Worm (Caenorhabditis elegans) whole organism, L4 larva: ENCODE measurements around the gene T10G3.1.
A peak's percentile ranks its signal among the peaks of the same experiment; 100 is the strongest.

Source experiments
- R02D3.7 ChIP-seq: fragments of 150-350 bp; sonication (generic microtip); optimal IDR thresholded peaks from 3 replicates; lab custom pipeline; 2014; ENCODE audit warnings: missing biosample characterization, missing genetic modification characterization
- aha-1 ChIP-seq: fragments of 150-350 bp; peaks from one replicate; lab custom pipeline; 2014; ENCODE audit warnings: missing biosample characterization, missing genetic modification characterization
- aly-2 ChIP-seq: sonication (generic microtip); optimal IDR thresholded peaks from 2 replicates; lab custom pipeline; 2018; ENCODE audit warnings: missing biosample characterization, missing genetic modification characterization
- ama-1 ChIP-seq: fragments of 150-350 bp; optimal IDR thresholded peaks from 2 replicates; lab custom pipeline; 2014; ENCODE audit warnings: inconsistent platforms, mixed read lengths
- attf-4 ChIP-seq: sonication (generic microtip); optimal IDR thresholded peaks from 3 replicates; lab custom pipeline; 2017; ENCODE audit warnings: missing biosample characterization, missing genetic modification characterization
- duxl-1 ChIP-seq: sonication (generic microtip); optimal IDR thresholded peaks from 2 replicates; lab custom pipeline; 2016; ENCODE audit warnings: mild to moderate bottlenecking, missing genetic modification characterization, moderate library complexity, missing compliant biosample characterization; ENCODE audit not compliant: poor library complexity
- egl-27 ChIP-seq: sonication (generic microtip); optimal IDR thresholded peaks from 3 replicates; lab custom pipeline; 2017; ENCODE audit warnings: missing biosample characterization, missing genetic modification reagents, missing genetic modification characterization
- fos-1 ChIP-seq: fragments of 150-350 bp; optimal IDR thresholded peaks from 2 replicates; lab custom pipeline; 2014; ENCODE audit warnings: missing biosample characterization, missing genetic modification characterization
- lin-13 ChIP-seq: fragments of 150-350 bp; optimal IDR thresholded peaks from 2 replicates; lab custom pipeline; 2014; ENCODE audit warnings: missing biosample characterization, missing genetic modification reagents, missing genetic modification characterization
- lin-39 ChIP-seq: fragments of 150-350 bp; optimal IDR thresholded peaks from 2 replicates; lab custom pipeline; 2014; ENCODE audit warnings: missing biosample characterization, missing genetic modification reagents, missing genetic modification characterization
- mep-1 ChIP-seq: fragments of 150-350 bp; sonication (generic microtip); optimal IDR thresholded peaks from 3 replicates; lab custom pipeline; 2014; ENCODE audit warnings: missing biosample characterization, missing genetic modification characterization
- nhr-237 ChIP-seq: sonication (generic microtip); optimal IDR thresholded peaks from 2 replicates; lab custom pipeline; 2017; ENCODE audit warnings: missing biosample characterization, missing genetic modification characterization
- unc-62 ChIP-seq, 3 experiments: fragments of 150-350 bp in 1 of 3; sonication (generic microtip); optimal IDR thresholded peaks in 2 of 3; peaks in 1 of 3; 1 replicate in 1 of 3; 2 replicates in 2 of 3; lab custom pipeline; 2014 to 2017; ENCODE audit warnings: missing biosample characterization in 3 of 3, missing genetic modification characterization in 3 of 3, missing genetic modification reagents in 3 of 3, missing genotype in 1 of 3

DNA sequence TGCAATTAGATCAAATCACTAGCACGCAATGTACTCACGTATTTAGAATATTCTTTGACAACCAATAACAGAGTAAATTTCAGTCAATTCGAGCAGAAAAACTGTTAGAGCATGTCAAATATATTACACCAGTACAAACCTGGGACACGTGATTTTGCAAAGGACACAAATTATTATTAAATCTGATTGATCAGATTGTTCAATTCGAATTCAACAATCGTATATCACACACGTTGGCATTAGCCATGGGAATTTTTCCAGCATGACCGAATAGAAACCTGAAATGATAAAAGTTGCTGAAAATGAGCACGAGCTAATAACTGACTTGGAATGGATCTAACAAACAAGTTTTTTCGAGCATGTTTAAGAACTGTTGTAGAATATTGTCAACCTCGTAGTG, 50.4 kb downstream of the T10G3.1 start, which contains the start of gene srv-9:
- peak; percentile 44 for TF ChIP-seq aha-1 (tag; lab: Kevin White, UChicago)
- no peak for TF ChIP-seq ama-1 (lab: Kevin White, UChicago)
- TF ChIP-seq lin-13 (GFP tag; lab: Kevin White, UChicago), result no peak
- no peak for TF ChIP-seq mep-1 (tag; lab: Kevin White, UChicago)
- no peak for TF ChIP-seq attf-4 (tag; lab: Kevin White, UChicago)
- no peak for TF ChIP-seq lin-39
- TF ChIP-seq aly-2, result no peak
- no peak for TF ChIP-seq egl-27 (tag; lab: Kevin White, UChicago)
- TF ChIP-seq duxl-1 (tag; lab: Kevin White, UChicago), result no peak
- no peak for TF ChIP-seq R02D3.7 (tag; lab: Kevin White, UChicago)
- no peak for TF ChIP-seq fos-1
- TF ChIP-seq nhr-237 (tag; lab: Kevin White, UChicago), result no peak
- TF ChIP-seq unc-62 (GFP tag; optimal IDR thresholded peaks at IDR 0.05 in 1 of 2; lab: Kevin White, UChicago), result no peak
- TF ChIP-seq unc-62 (tag; optimal IDR thresholded peaks at IDR 0.05; lab: Kevin White, UChicago), result no peak
